Fruit fly (Drosophila melanogaster) whole organism, embryonic: ENCODE data around the gene cass.

Experiments
- Bdp1 ChIP-seq: fragments of 200-800 bp; sonication (Bioruptor generic); optimal IDR thresholded peaks from 3 replicates; lab custom pipeline; 2016; ENCODE audit warnings: missing biosample characterization, missing genetic modification characterization
- CG11456 ChIP-seq: fragments of 200-800 bp; sonication (Bioruptor generic); IDR thresholded peaks from 3 replicates; pipeline ENCODE4 v1.3.6; 2022; ENCODE audit warnings: missing biosample characterization, missing genetic modification characterization
- CG11504 ChIP-seq: fragments of 200-800 bp; sonication (Bioruptor generic); optimal IDR thresholded peaks from 3 replicates; lab custom pipeline; 2019; ENCODE audit warnings: missing biosample characterization, mild to moderate bottlenecking, missing genetic modification characterization, moderate library complexity
- CG12659 ChIP-seq: fragments of 200-800 bp; sonication (Bioruptor generic); optimal IDR thresholded peaks from 3 replicates; lab custom pipeline; 2017; ENCODE audit warnings: mild to moderate bottlenecking, missing biosample characterization, missing genetic modification reagents, missing genetic modification characterization
- CG14710 ChIP-seq: fragments of 200-800 bp; sonication (Bioruptor generic); optimal IDR thresholded peaks from 3 replicates; lab custom pipeline; 2019; ENCODE audit warnings: missing biosample characterization, mild to moderate bottlenecking, missing genetic modification characterization, moderate library complexity
- CG1602 ChIP-seq: fragments of 200-800 bp; sonication (Bioruptor generic); optimal IDR thresholded peaks from 3 replicates; lab custom pipeline; 2016; ENCODE audit warnings: missing biosample characterization, missing genetic modification characterization
- CG17361 ChIP-seq: fragments of 200-800 bp; sonication (Bioruptor generic); IDR thresholded peaks from 3 replicates; pipeline ENCODE4 v1.3.6; 2022; ENCODE audit warnings: missing biosample characterization, missing genetic modification characterization
- CG17612 ChIP-seq: fragments of 200-800 bp; sonication (Bioruptor generic); IDR thresholded peaks from 2 replicates; pipeline ENCODE4 v1.3.6; 2022; ENCODE audit warnings: missing biosample characterization, missing genetic modification characterization
- CG2199 ChIP-seq: fragments of 200-800 bp; sonication (Bioruptor generic); IDR thresholded peaks from 3 replicates; pipeline ENCODE4 v1.3.6; 2022; ENCODE audit warnings: missing biosample characterization, missing genetic modification characterization
- CG30403 ChIP-seq: fragments of 200-800 bp; sonication (Bioruptor generic); optimal IDR thresholded peaks from 3 replicates; lab custom pipeline; 2016; ENCODE audit warnings: missing biosample characterization, missing genetic modification characterization
- CG6765 ChIP-seq: fragments of 200-800 bp; sonication (Bioruptor generic); optimal IDR thresholded peaks from 3 replicates; lab custom pipeline; 2017; ENCODE audit warnings: missing biosample characterization, mild to moderate bottlenecking, missing genetic modification characterization
- CG8388 ChIP-seq: fragments of 200-800 bp; sonication (Bioruptor generic); optimal IDR thresholded peaks from 2 replicates; lab custom pipeline; 2019; ENCODE audit warnings: missing biosample characterization, mild to moderate bottlenecking, missing genetic modification characterization, moderate library complexity
- Dad ChIP-seq: fragments of 200-800 bp; sonication (Bioruptor generic); optimal IDR thresholded peaks from 3 replicates; lab custom pipeline; 2016; ENCODE audit warnings: missing biosample characterization, missing genetic modification characterization
- Hey ChIP-seq: fragments of 200-800 bp; sonication (Bioruptor generic); optimal IDR thresholded peaks from 3 replicates; lab custom pipeline; 2018; ENCODE audit warnings: missing biosample characterization, mild to moderate bottlenecking, missing genetic modification characterization
- HmgZ ChIP-seq: fragments of 200-800 bp; sonication (Bioruptor generic); optimal IDR thresholded peaks from 2 replicates; lab custom pipeline; 2018; ENCODE audit warnings: missing biosample characterization, mild to moderate bottlenecking, missing genetic modification characterization
- Sin3A ChIP-seq: fragments of >200 bp; optimal IDR thresholded peaks from 2 replicates; lab custom pipeline; 2018
- Spps ChIP-seq: fragments of 200-800 bp; sonication (Bioruptor generic); optimal IDR thresholded peaks from 2 replicates; lab custom pipeline; 2018; ENCODE audit warnings: missing biosample characterization, mild to moderate bottlenecking, missing genetic modification characterization
- Trl ChIP-seq, 3 experiments: fragments of >200 bp in 2 of 3; fragments of 200-800 bp in 1 of 3; sonication (Bioruptor generic) in 1 of 3; optimal IDR thresholded peaks; 2 replicates in 1 of 3; 3 replicates in 2 of 3; lab custom pipeline; 2016 to 2017; ENCODE audit warnings: missing biosample characterization in 1 of 3, missing genetic modification characterization in 1 of 3
- ac ChIP-seq: fragments of 200-800 bp; sonication (Bioruptor generic); optimal IDR thresholded peaks from 3 replicates; lab custom pipeline; 2017; ENCODE audit warnings: missing biosample characterization, mild to moderate bottlenecking, missing genetic modification characterization
- ase ChIP-seq: fragments of 200-800 bp; sonication (Bioruptor generic); IDR thresholded peaks from 3 replicates; pipeline ENCODE4 v1.3.6; 2022; ENCODE audit warnings: missing biosample characterization, missing genetic modification characterization
- ci ChIP-seq: fragments of 200-800 bp; sonication (Bioruptor generic); IDR thresholded peaks from 3 replicates; pipeline ENCODE4 v1.3.6; 2022; ENCODE audit warnings: missing biosample characterization, missing genetic modification characterization
- cwo ChIP-seq: fragments of 200-800 bp; sonication (Bioruptor generic); optimal IDR thresholded peaks from 3 replicates; lab custom pipeline; 2017; ENCODE audit warnings: missing biosample characterization, missing genetic modification characterization, mild to moderate bottlenecking, moderate library complexity, missing genetic modification reagents
- dati ChIP-seq: fragments of 200-800 bp; sonication (Bioruptor generic); IDR thresholded peaks from 2 replicates; pipeline ENCODE4 v1.3.6; 2022; ENCODE audit warnings: missing biosample characterization, missing genetic modification characterization
- gcm ChIP-seq: fragments of 200-800 bp; sonication (Bioruptor generic); optimal IDR thresholded peaks from 2 replicates; lab custom pipeline; 2019; ENCODE audit warnings: missing biosample characterization, mild to moderate bottlenecking, missing genetic modification characterization, moderate library complexity
- gro ChIP-seq: fragments of 200-800 bp; sonication (Bioruptor generic); optimal IDR thresholded peaks from 2 replicates; lab custom pipeline; 2016; ENCODE audit warnings: missing biosample characterization, missing genetic modification characterization
- gsb ChIP-seq: fragments of 200-800 bp; sonication (Bioruptor generic); IDR thresholded peaks from 2 replicates; pipeline ENCODE4 v1.3.6; 2022; ENCODE audit warnings: missing biosample characterization, missing genetic modification characterization
- h ChIP-seq: fragments of >200 bp; optimal IDR thresholded peaks from 2 replicates; lab custom pipeline; 2017
- insv ChIP-seq, 2 experiments: fragments of 200-800 bp; sonication (Bioruptor generic); optimal IDR thresholded peaks; 3 replicates each; lab custom pipeline; 2016 to 2018; ENCODE audit warnings: missing biosample characterization in 2 of 2, missing genetic modification characterization in 2 of 2
- otp ChIP-seq: fragments of 200-800 bp; sonication (Bioruptor generic); IDR thresholded peaks from 3 replicates; pipeline ENCODE4, ENCODE4 v1.3.6; 2022; ENCODE audit warnings: missing biosample characterization, missing genetic modification characterization
- pan ChIP-seq, 4 experiments: fragments of >200 bp in 3 of 4; fragments of 200-800 bp in 1 of 4; sonication (Bioruptor generic) in 1 of 4; optimal IDR thresholded peaks in 3 of 4; IDR thresholded peaks in 1 of 4; 2 replicates each; pipeline versions ENCODE4 v1.3.6 to Lab custom; 2017 to 2022; ENCODE audit warnings: missing biosample characterization in 2 of 4, missing genetic modification characterization in 2 of 4, mixed read lengths in 1 of 4
- pros ChIP-seq: fragments of 200-800 bp; sonication (Bioruptor generic); optimal IDR thresholded peaks from 3 replicates; lab custom pipeline; 2019; ENCODE audit warnings: missing biosample characterization, mild to moderate bottlenecking, missing genetic modification characterization, moderate library complexity
- pzg ChIP-seq: fragments of 200-800 bp; sonication (Bioruptor generic); optimal IDR thresholded peaks from 3 replicates; lab custom pipeline; 2018; ENCODE audit warnings: missing biosample characterization, mild to moderate bottlenecking, missing genetic modification characterization, moderate library complexity
- sens ChIP-seq: fragments of 200-800 bp; sonication (Bioruptor generic); peaks from one replicate; lab custom pipeline; 2016; ENCODE audit warnings: missing biosample characterization, missing genetic modification characterization
- stc ChIP-seq: fragments of 200-800 bp; sonication (Bioruptor generic); IDR thresholded peaks from 2 replicates; pipeline ENCODE4 v1.3.6; 2022; ENCODE audit warnings: missing biosample characterization, missing genetic modification characterization
- tap ChIP-seq: fragments of 200-800 bp; optimal IDR thresholded peaks from 3 replicates; lab custom pipeline; 2019; ENCODE audit warnings: missing biosample characterization, mild to moderate bottlenecking, missing genetic modification characterization, moderate library complexity
- wor ChIP-seq: fragments of 200-800 bp; sonication (Bioruptor generic); IDR thresholded peaks from 2 replicates; pipeline ENCODE4 v1.3.6; 2022; ENCODE audit warnings: missing biosample characterization, missing genetic modification characterization
- zen2 ChIP-seq: fragments of 200-800 bp; sonication (Bioruptor generic); IDR thresholded peaks from 3 replicates; pipeline ENCODE4 v1.3.6; 2022; ENCODE audit warnings: missing biosample characterization, missing genetic modification characterization; ENCODE audit not compliant: partially characterized antibody
- zf30C ChIP-seq: fragments of 200-800 bp; sonication (Bioruptor generic); optimal IDR thresholded peaks from 3 replicates; lab custom pipeline; 2018; ENCODE audit warnings: missing biosample characterization, mild to moderate bottlenecking, missing genetic modification characterization
- zfh1 ChIP-seq: fragments of 200-800 bp; sonication (Bioruptor generic); IDR thresholded peaks from 3 replicates; pipeline ENCODE4 v1.3.6; 2022; ENCODE audit warnings: missing biosample characterization, missing genetic modification characterization

Gene cass

DNA sequence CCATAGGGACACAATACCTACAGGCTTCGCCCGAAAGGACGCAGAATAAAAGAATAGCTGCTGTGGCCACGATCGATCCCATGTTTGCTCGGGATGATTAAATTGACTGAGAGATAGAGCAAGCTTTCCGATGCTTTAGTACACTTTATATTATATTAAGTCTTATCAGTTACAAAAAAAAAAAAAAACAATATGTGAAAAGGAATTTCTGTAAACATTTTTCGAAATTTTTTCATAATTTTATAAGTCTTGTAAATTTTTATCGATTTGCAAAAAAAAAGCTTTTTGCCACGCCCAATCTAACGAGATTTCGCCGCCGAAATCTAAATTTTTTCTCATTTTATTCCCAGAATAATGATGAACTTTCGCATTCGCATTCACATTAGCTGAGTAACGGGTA is 19.7 kb downstream of the cass start, which contains the start of gene CG18563:
Gene CG18563, minus strand, starts transcription at position 101 of the 400 bp plus-strand sequence.
- TF ChIP-seq stc (GFP tag; lab: Robert Waterston, UW) (no peak), zfh1 (GFP tag; lab: Robert Waterston, UW) (no peak), CG8388 (GFP tag; lab: Kevin White, UChicago) (no peak), zf30C (GFP tag; lab: Kevin White, UChicago) (no peak), CG14710 (no peak), CG12659 (GFP tag; lab: Kevin White, UChicago) (no peak), pan (optimal IDR thresholded peaks at IDR 0.05; lab: Kevin White, UChicago) (no peak), pan (GFP tag; optimal IDR thresholded peaks at IDR 0.05 in 1 of 2, IDR thresholded peaks at IDR 0.05 in 1 of 2) (no peak), HmgZ (tag; lab: Kevin White, UChicago) (no peak), ac (GFP tag; lab: Kevin White, UChicago) (no peak), wor (GFP tag; lab: Robert Waterston, UW) (no peak), gsb (GFP tag; lab: Robert Waterston, UW) (no peak)

DNA sequence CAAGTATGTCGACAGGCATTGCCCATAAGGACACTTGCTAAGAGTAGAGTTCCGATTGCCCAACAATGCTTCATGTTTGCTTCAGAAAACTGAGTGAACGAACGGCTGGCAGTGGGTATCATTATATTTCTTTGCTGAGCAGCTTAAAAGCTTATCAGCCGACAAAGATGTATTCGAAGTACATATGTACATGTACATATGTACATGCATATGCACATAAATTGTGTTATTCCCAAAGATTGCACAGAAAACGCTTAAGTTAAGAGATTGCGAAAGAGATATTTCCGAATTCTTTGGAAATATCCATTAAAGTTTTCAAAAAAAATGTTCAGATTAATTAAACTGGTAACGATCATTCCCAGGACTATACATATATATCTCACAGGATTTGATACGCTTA is 21.9 kb downstream of the cass start, which contains the start of gene SPH93:
Gene SPH93, minus strand, starts transcription at position 101 of the 400 bp plus-strand sequence.
- TF ChIP-seq ci (GFP tag; lab: Robert Waterston, UW) = no peak
- TF ChIP-seq CG11456 (GFP tag; lab: Robert Waterston, UW) = no peak
- TF ChIP-seq Bdp1 = no peak
- TF ChIP-seq pzg (GFP tag; lab: Kevin White, UChicago) = no peak
- no peak for TF ChIP-seq CG1602 (GFP tag; lab: Kevin White, UChicago)
- no peak for TF ChIP-seq ase (GFP tag; lab: Robert Waterston, UW)
- TF ChIP-seq pros = no peak
- no peak for TF ChIP-seq Dad
- TF ChIP-seq, all 482 proteins: peak for 0

DNA sequence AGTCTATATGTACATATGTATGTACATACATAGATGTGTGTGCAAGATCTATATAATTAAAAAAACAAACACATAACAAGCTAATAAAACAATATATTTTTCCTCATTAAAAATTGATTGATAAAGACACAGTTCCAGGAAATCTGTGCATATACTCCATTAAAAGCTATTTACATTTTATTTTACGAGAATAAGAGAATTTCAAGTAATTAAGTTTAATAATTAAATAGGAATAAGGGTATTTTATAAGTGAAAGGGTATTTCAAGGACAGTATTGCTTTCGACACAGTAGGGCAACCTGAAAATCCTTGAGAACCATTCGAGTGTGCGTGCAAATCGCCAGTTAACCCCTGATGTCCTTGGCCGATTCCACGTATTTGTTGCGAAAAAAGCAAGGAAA is 25.1 kb downstream of the cass start, which contains the start of gene CG5050:
Gene CG5050, plus strand, starts transcription at position 301 of the 400 bp plus-strand sequence.
- TF ChIP-seq insv (GFP tag; optimal IDR thresholded peaks at IDR 0.05; lab: Kevin White, UChicago) (no peak), CG17612 (GFP tag; lab: Robert Waterston, UW) (no peak), otp (no peak), gcm (GFP tag; lab: Kevin White, UChicago) (no peak), CG11504 (tag; lab: Kevin White, UChicago) (no peak), CG6765 (GFP tag; lab: Kevin White, UChicago) (no peak), Bdp1 (no peak), zen2 (GFP tag; lab: Robert Waterston, UW) (no peak), gro (GFP tag; lab: Kevin White, UChicago) (no peak), Spps (tag; lab: Kevin White, UChicago) (no peak), tap (no peak), CG2199 (GFP tag; lab: Robert Waterston, UW) (no peak), Sin3A (no peak), dati (GFP tag; lab: Robert Waterston, UW) (no peak)

DNA sequence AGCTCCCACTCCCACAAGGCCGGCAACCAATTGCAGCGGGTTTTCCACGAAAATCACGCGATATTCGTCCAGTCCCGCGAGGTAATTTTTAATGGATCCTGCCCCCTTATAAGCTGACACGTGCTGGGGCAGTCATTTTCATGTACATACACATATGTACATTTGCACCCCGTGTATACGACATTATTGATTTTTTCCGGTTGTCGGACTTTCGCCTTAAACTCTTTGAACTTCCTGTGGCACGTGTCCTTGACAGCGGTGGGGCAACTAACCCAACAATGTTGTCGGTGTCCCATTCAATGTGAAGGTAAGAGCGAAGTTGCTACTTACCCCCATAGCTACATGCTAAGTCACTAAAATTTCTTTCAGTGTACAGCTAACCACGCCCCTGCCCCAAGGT is 25.6 kb downstream of the cass start:
- no peak for TF ChIP-seq h (lab: Kevin White, UChicago)
- peak; percentile 38 for TF ChIP-seq cwo
- no peak for TF ChIP-seq Trl (optimal IDR thresholded peaks at IDR 0.05; lab: Kevin White, UChicago)
- no peak for TF ChIP-seq Trl (GFP tag; optimal IDR thresholded peaks at IDR 0.05; lab: Kevin White, UChicago)
- peak; percentile 92 for TF ChIP-seq Hey (tag; lab: Kevin White, UChicago)
- TF ChIP-seq CG17361 (GFP tag; lab: Robert Waterston, UW) = no peak
- TF ChIP-seq sens (GFP tag; lab: Kevin White, UChicago) = peak; percentile 50
- TF ChIP-seq CG30403 = no peak
